Worm (Caenorhabditis elegans) whole organism, L3 larva: ENCODE results near the gene Y34B4A.7.

ENCODE experiments used
- ceh-82 ChIP-seq: fragments of 150-350 bp; optimal IDR thresholded peaks from 2 replicates; lab custom pipeline; 2014; ENCODE audit warnings: missing biosample characterization, missing genetic modification characterization
- egl-27 ChIP-seq: sonication (generic microtip); optimal IDR thresholded peaks from 4 replicates; lab custom pipeline; 2017; ENCODE audit warnings: missing biosample characterization, missing genetic modification reagents, missing genetic modification characterization
- elt-3 ChIP-seq, 3 experiments: fragments of 150-350 bp in 1 of 3; sonication (generic microtip) in 2 of 3; optimal IDR thresholded peaks; 2 replicates in 2 of 3; 4 replicates in 1 of 3; lab custom pipeline; 2014 to 2017; ENCODE audit warnings: missing biosample characterization in 3 of 3, missing genetic modification characterization in 3 of 3
- fos-1 ChIP-seq: fragments of 150-350 bp; optimal IDR thresholded peaks from 2 replicates; lab custom pipeline; 2014; ENCODE audit warnings: missing biosample characterization, missing genetic modification characterization
- mml-1 ChIP-seq: fragments of 150-350 bp; sonication (generic microtip); optimal IDR thresholded peaks from 3 replicates; lab custom pipeline; 2014; ENCODE audit warnings: missing biosample characterization, missing genetic modification characterization
- sea-2 ChIP-seq: fragments of 150-350 bp; sonication (generic microtip); optimal IDR thresholded peaks from 4 replicates; lab custom pipeline; 2014; ENCODE audit warnings: missing biosample characterization, missing genetic modification reagents, missing genetic modification characterization
- unc-39 ChIP-seq: sonication (generic microtip); optimal IDR thresholded peaks from 4 replicates; lab custom pipeline; 2017; ENCODE audit warnings: missing biosample characterization, missing genetic modification characterization
- unc-62 ChIP-seq: fragments of 150-350 bp; sonication (generic microtip); optimal IDR thresholded peaks from 4 replicates; lab custom pipeline; 2014; ENCODE audit warnings: missing biosample characterization, missing genetic modification reagents, missing genetic modification characterization

ce11 chrX:5264026-5264425 is 19.9 kb downstream of the Y34B4A.7 start, which contains the start of gene Y34B4A.4:
- no peak for TF ChIP-seq unc-62
- no peak for TF ChIP-seq ceh-82 (tag; lab: Kevin White, UChicago)
- no peak for TF ChIP-seq mml-1 (tag; lab: Kevin White, UChicago)
- TF ChIP-seq elt-3 (tag; optimal IDR thresholded peaks at IDR 0.05; lab: Kevin White, UChicago), result no peak
- TF ChIP-seq fos-1, result no peak
- no peak for TF ChIP-seq sea-2 (GFP tag; lab: Kevin White, UChicago)
- TF ChIP-seq unc-39 (tag; lab: Kevin White, UChicago), result no peak
- no peak for TF ChIP-seq egl-27 (tag; lab: Kevin White, UChicago)
